Worm (Caenorhabditis elegans) whole organism, midembryonic: ENCODE measurements around the gene VF13D12L.3.
A peak's percentile ranks its signal among the peaks of the same experiment; 100 is the strongest.

ENCODE experiments used
- T22C8.4 ChIP-seq: fragments of 200-800 bp; sonication (Bioruptor generic); IDR thresholded peaks from 2 replicates; pipeline ENCODE4 v1.3.6; 2022; ENCODE audit warnings: missing genetic modification characterization, missing compliant biosample characterization
- cog-1 ChIP-seq: sonication (generic microtip); optimal IDR thresholded peaks from 2 replicates; lab custom pipeline; 2016; ENCODE audit warnings: missing genetic modification characterization, missing compliant biosample characterization
- flt-1 ChIP-seq: fragments of 200-800 bp; sonication (Bioruptor generic); IDR thresholded peaks from 2 replicates; pipeline ENCODE4 v1.3.6; 2022; ENCODE audit warnings: missing genetic modification characterization, missing compliant biosample characterization
- klf-2 ChIP-seq: fragments of 200-800 bp; sonication (Bioruptor generic); conservative IDR thresholded peaks from 2 replicates; pipeline ENCODE4 v1.3.6; 2022; ENCODE audit warnings: missing genetic modification reagents, missing genetic modification characterization, missing compliant biosample characterization
- med-1 ChIP-seq: sonication (generic microtip); optimal IDR thresholded peaks from 2 replicates; lab custom pipeline; 2017; ENCODE audit warnings: missing genetic modification characterization, mild to moderate bottlenecking, missing compliant biosample characterization, antibody characterized with exemption, missing genetic modification reagents; ENCODE audit not compliant: insufficient read depth
- ref-1 ChIP-seq: fragments of 200-800 bp; sonication (Bioruptor generic); conservative IDR thresholded peaks from 2 replicates; pipeline ENCODE4 v1.3.6; 2022; ENCODE audit warnings: missing genetic modification reagents, missing genetic modification characterization, missing compliant biosample characterization
- tab-1 ChIP-seq: fragments of 200-800 bp; sonication (Bioruptor generic); IDR thresholded peaks from 2 replicates; pipeline ENCODE4 v1.3.6; 2022; ENCODE audit warnings: missing genetic modification characterization, missing compliant biosample characterization
- ztf-23 ChIP-seq: fragments of 200-800 bp; sonication (Bioruptor generic); IDR thresholded peaks from 2 replicates; pipeline ENCODE4 v1.3.6; 2022; ENCODE audit warnings: missing genetic modification reagents, missing genetic modification characterization, missing compliant biosample characterization
- ztf-29 ChIP-seq: fragments of 200-800 bp; sonication (Bioruptor generic); IDR thresholded peaks from 2 replicates; pipeline ENCODE4 v1.3.6; 2022; ENCODE audit warnings: missing genetic modification reagents, missing genetic modification characterization, missing compliant biosample characterization

Gene VF13D12L.3

ce11 chrII:11714728-11715127 lies 8.9 kb downstream of the VF13D12L.3 start:
- TF ChIP-seq flt-1: no peak
- TF ChIP-seq ztf-29 (GFP tag; lab: Robert Waterston, UW): no peak
- no peak for TF ChIP-seq med-1 (GFP tag; lab: Kevin White, UChicago)
- TF ChIP-seq cog-1 (tag; lab: Kevin White, UChicago): no peak
- no peak for TF ChIP-seq klf-2 (GFP tag; lab: Robert Waterston, UW)
- no peak for TF ChIP-seq tab-1 (GFP tag; lab: Robert Waterston, UW)
- TF ChIP-seq ztf-23 (GFP tag; lab: Robert Waterston, UW): no peak
- TF ChIP-seq T22C8.4 (GFP tag; lab: Robert Waterston, UW): no peak
- TF ChIP-seq ref-1 (GFP tag; lab: Robert Waterston, UW): no peak

- TF ChIP-seq tab-1 (GFP tag; lab: Robert Waterston, UW) (no peak), T22C8.4 (GFP tag; lab: Robert Waterston, UW) (no peak), flt-1 (no peak), med-1 (GFP tag; lab: Kevin White, UChicago) (no peak), ztf-29 (GFP tag; lab: Robert Waterston, UW) (no peak)
These were observed 13.7 kb downstream of the VF13D12L.3 start for ce11 chrII:11719533-11719932.

- TF ChIP-seq flt-1: no peak
- TF ChIP-seq ztf-23 (GFP tag; lab: Robert Waterston, UW): no peak
- no peak for TF ChIP-seq ztf-29 (GFP tag; lab: Robert Waterston, UW)
- TF ChIP-seq klf-2 (GFP tag; lab: Robert Waterston, UW): no peak
- TF ChIP-seq ref-1 (GFP tag; lab: Robert Waterston, UW): no peak
- no peak for TF ChIP-seq tab-1 (GFP tag; lab: Robert Waterston, UW)
- TF ChIP-seq T22C8.4 (GFP tag; lab: Robert Waterston, UW): no peak
- no peak for TF ChIP-seq med-1 (GFP tag; lab: Kevin White, UChicago)
- TF ChIP-seq cog-1 (tag; lab: Kevin White, UChicago): no peak
These were observed 14.3 kb downstream of the VF13D12L.3 start, which contains the start of gene F13D12.3 for ce11 chrII:11720102-11720501. TSS of gene F13D12.3 (plus strand) at chrII:11720402.

- TF ChIP-seq tab-1 (GFP tag; lab: Robert Waterston, UW) (no peak), flt-1 (no peak), klf-2 (GFP tag; lab: Robert Waterston, UW) (no peak), ztf-23 (GFP tag; lab: Robert Waterston, UW) (no peak), ref-1 (GFP tag; lab: Robert Waterston, UW) (no peak), med-1 (GFP tag; lab: Kevin White, UChicago) (no peak)
These were observed 15.0 kb downstream of the VF13D12L.3 start for ce11 chrII:11720819-11721218.

- TF ChIP-seq tab-1 (GFP tag; lab: Robert Waterston, UW) (0 out of 2 replicates have a peak, but pooled peaks have one; percentile 24), med-1 (GFP tag; lab: Kevin White, UChicago) (no peak)
These were observed 15.8 kb downstream of the VF13D12L.3 start for ce11 chrII:11721604-11722003.

ce11 chrII:11722164-11722563 lies 16.4 kb downstream of the VF13D12L.3 start:
- no peak for TF ChIP-seq ref-1 (GFP tag; lab: Robert Waterston, UW)
- no peak for TF ChIP-seq ztf-29 (GFP tag; lab: Robert Waterston, UW)
- TF ChIP-seq T22C8.4 (GFP tag; lab: Robert Waterston, UW): no peak
- TF ChIP-seq cog-1 (tag; lab: Kevin White, UChicago): no peak
- TF ChIP-seq ztf-23 (GFP tag; lab: Robert Waterston, UW): no peak
- TF ChIP-seq med-1 (GFP tag; lab: Kevin White, UChicago): no peak
- TF ChIP-seq tab-1 (GFP tag; lab: Robert Waterston, UW): no peak
- no peak for TF ChIP-seq klf-2 (GFP tag; lab: Robert Waterston, UW)
- no peak for TF ChIP-seq flt-1

- TF ChIP-seq tab-1 (GFP tag; lab: Robert Waterston, UW): no peak
These were observed 18.1 kb downstream of the VF13D12L.3 start, which contains the start of gene ldh-1 for ce11 chrII:11723904-11724303. TSS of gene ldh-1 (plus strand) at chrII:11724204.

ce11 chrII:11724362-11724761 lies 18.6 kb downstream of the VF13D12L.3 start:
- TF ChIP-seq flt-1: no peak
- no peak for TF ChIP-seq ref-1 (GFP tag; lab: Robert Waterston, UW)
- TF ChIP-seq T22C8.4 (GFP tag; lab: Robert Waterston, UW): no peak
- no peak for TF ChIP-seq ztf-29 (GFP tag; lab: Robert Waterston, UW)
- no peak for TF ChIP-seq tab-1 (GFP tag; lab: Robert Waterston, UW)
- TF ChIP-seq cog-1 (tag; lab: Kevin White, UChicago): no peak
- TF ChIP-seq med-1 (GFP tag; lab: Kevin White, UChicago): no peak
- no peak for TF ChIP-seq klf-2 (GFP tag; lab: Robert Waterston, UW)
- no peak for TF ChIP-seq ztf-23 (GFP tag; lab: Robert Waterston, UW)

- TF ChIP-seq T22C8.4 (GFP tag; lab: Robert Waterston, UW) (no peak), klf-2 (GFP tag; lab: Robert Waterston, UW) (no peak), med-1 (GFP tag; lab: Kevin White, UChicago) (no peak), ref-1 (GFP tag; lab: Robert Waterston, UW) (no peak), ztf-23 (GFP tag; lab: Robert Waterston, UW) (no peak)
These were observed 19.8 kb downstream of the VF13D12L.3 start for ce11 chrII:11725615-11726014.

ce11 chrII:11726470-11727106 lies 20.8 kb downstream of the VF13D12L.3 start, which contains the start of gene F13D12.5:
TSS of gene F13D12.5 (plus strand) at chrII:11726814.
- TF ChIP-seq cog-1 (tag; lab: Kevin White, UChicago) (no peak), ztf-23 (GFP tag; lab: Robert Waterston, UW) (no peak), ztf-29 (GFP tag; lab: Robert Waterston, UW) (no peak), ref-1 (GFP tag; lab: Robert Waterston, UW) (no peak)
